Worm (Caenorhabditis elegans): Measurements from ENCODE around the gene C09B9.85.

ce11 chrIV:4982477-4982876 is 43.1 kb downstream of the C09B9.85 start, which contains the start of gene E03H12.4:
- TF ChIP-seq lin-13 (GFP tag; optimal IDR thresholded peaks at IDR 0.05) (no peak), lin-11 (tag; optimal IDR thresholded peaks at IDR 0.05) (no peak), nhr-77 (tag; optimal IDR thresholded peaks at IDR 0.05) (no peak), snpc-4 (tag; optimal IDR thresholded peaks at IDR 0.05) (no peak), blmp-1 (tag; optimal IDR thresholded peaks at IDR 0.05; ENCODE audit: insufficient read depth) (no peak), zag-1 (tag; optimal IDR thresholded peaks at IDR 0.05) (no peak), elt-3 (tag; optimal IDR thresholded peaks at IDR 0.05) (no peak), egl-27 (tag; optimal IDR thresholded peaks at IDR 0.05) (no peak), nhr-10 (tag; optimal IDR thresholded peaks at IDR 0.05) (no peak), unc-62 (GFP tag; optimal IDR thresholded peaks at IDR 0.05) (no peak), peb-1 (tag; optimal IDR thresholded peaks at IDR 0.05) (no peak), ama-1 (optimal IDR thresholded peaks at IDR 0.05) (no peak), R02D3.7 (tag; optimal IDR thresholded peaks at IDR 0.05) (no peak), skn-1 (tag; optimal IDR thresholded peaks at IDR 0.05) (no peak)

Measured in whole organism, L2 larva.